Fruit fly (Drosophila melanogaster): ENCODE data around the gene CG18094.

CG18094 gene

DNA sequence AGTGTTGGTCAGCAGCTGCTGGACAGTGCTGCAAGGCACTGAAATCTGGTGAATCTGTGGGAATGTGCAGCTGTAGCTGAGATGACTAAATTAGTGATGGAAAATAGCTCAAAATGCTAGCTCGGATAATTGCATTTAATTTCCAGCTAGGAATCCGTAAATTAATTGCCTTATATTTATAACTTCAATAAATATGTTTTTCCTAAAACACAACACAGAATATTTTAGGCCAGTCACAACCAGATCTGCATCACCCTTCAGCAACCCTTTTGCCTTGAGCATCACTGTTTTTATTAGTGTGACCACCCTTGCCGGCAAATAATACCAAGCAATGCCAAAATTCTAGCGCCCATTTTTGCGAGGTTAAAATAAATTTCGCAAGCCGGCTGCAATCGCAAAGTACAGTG is 45.3 kb upstream of the CG18094 start, which contains the start of gene Hs2st (continued):
- TF ChIP-seq CHES-1-like (GFP tag; optimal IDR thresholded peaks at IDR 0.05) (peak; percentile 97), CG7987 (GFP tag; optimal IDR thresholded peaks at IDR 0.05) (peak; percentile 87), tll (GFP tag; optimal IDR thresholded peaks at IDR 0.05) (peak; percentile 50 to 94), ranshi (GFP tag; IDR thresholded peaks at IDR 0.05) (peak; percentile 96), crc (GFP tag; optimal IDR thresholded peaks at IDR 0.05) (peak; percentile 85), CG13296 (GFP tag; optimal IDR thresholded peaks at IDR 0.05) (peak; percentile 84), CG8281 (tag; optimal IDR thresholded peaks at IDR 0.05) (peak; percentile 65), Spps (tag; optimal IDR thresholded peaks at IDR 0.05) (peak; percentile 79), tx (GFP tag; optimal IDR thresholded peaks at IDR 0.05) (peak; percentile 96), sd (tag; optimal IDR thresholded peaks at IDR 0.05) (peak; percentile 98), oc (tag; optimal IDR thresholded peaks at IDR 0.05) (peak; percentile 65), CG16813 (GFP tag; IDR thresholded peaks at IDR 0.05; ENCODE audit: partially characterized antibody) (peak; percentile 52; the same call in 2 of the 3 replicates), CG8765 (GFP tag; IDR thresholded peaks at IDR 0.05) (peak; percentile 91), HmgZ (tag; optimal IDR thresholded peaks at IDR 0.05) (peak; percentile 96), Max (GFP tag; optimal IDR thresholded peaks at IDR 0.05) (peak; percentile 96), CG6689 (GFP tag; IDR thresholded peaks at IDR 0.05) (peak; percentile 91), Bgb (GFP tag; IDR thresholded peaks at IDR 0.05; ENCODE audit: partially characterized antibody) (0 out of 2 replicates have a peak, but pooled peaks have one; percentile 17), hbn (GFP tag; IDR thresholded peaks at IDR 0.05; ENCODE audit: partially characterized antibody) (no peak), Opbp (GFP tag; IDR thresholded peaks at IDR 0.05; ENCODE audit: partially characterized antibody) (0 out of 3 replicates have a peak, but pooled peaks have one; percentile 53), GATAe (GFP tag; conservative IDR thresholded peaks at IDR 0.05) (peak; percentile 73), trh (GFP tag; optimal IDR thresholded peaks at IDR 0.05) (peak; percentile 81), hkb (optimal IDR thresholded peaks at IDR 0.05) (peak; percentile 97), hkb (GFP tag; IDR thresholded peaks at IDR 0.05) (peak; percentile 82), bbx (GFP tag; IDR thresholded peaks at IDR 0.05; ENCODE audit: partially characterized antibody) (no peak), CG11560 (tag; IDR thresholded peaks at IDR 0.05) (peak; percentile 87), wdn (GFP tag; IDR thresholded peaks at IDR 0.05) (peak; percentile 89), dpn (GFP tag; optimal IDR thresholded peaks at IDR 0.05) (peak; percentile 96 to 97), usp (GFP tag; optimal IDR thresholded peaks at IDR 0.05) (no peak), rib (GFP tag; IDR thresholded peaks at IDR 0.05) (peak; percentile 91; the same call in 1 of the 2 replicates), Dbx (GFP tag; IDR thresholded peaks at IDR 0.05) (peak; percentile 96), org-1 (GFP tag; optimal IDR thresholded peaks at IDR 0.05) (peak; percentile 79), pum (GFP tag; optimal IDR thresholded peaks at IDR 0.05) (peak; percentile 96), dan (GFP tag; IDR thresholded peaks at IDR 0.05) (peak; percentile 85), CG9215 (GFP tag; IDR thresholded peaks at IDR 0.05) (peak; percentile 96), Ets65A (GFP tag) (peak; percentile 100), wor (GFP tag; IDR thresholded peaks at IDR 0.05) (peak; percentile 89), Sox100B (GFP tag; optimal IDR thresholded peaks at IDR 0.05) (no peak), Vsx1 (GFP tag; optimal IDR thresholded peaks at IDR 0.05) (no peak), CG16779 (GFP tag; IDR thresholded peaks at IDR 0.05) (peak; percentile 83), lbe (GFP tag; optimal IDR thresholded peaks at IDR 0.05) (peak; percentile 85), CG13894 (tag; optimal IDR thresholded peaks at IDR 0.05) (peak; percentile 90), Hmx (GFP tag; optimal IDR thresholded peaks at IDR 0.05) (peak; percentile 83), dm (GFP tag; optimal IDR thresholded peaks at IDR 0.05) (peak; percentile 89), B-H2 (GFP tag; optimal IDR thresholded peaks at IDR 0.05) (peak; percentile 90), Ravus (GFP tag; IDR thresholded peaks at IDR 0.05) (peak; percentile 79), fd96Cb (tag; optimal IDR thresholded peaks at IDR 0.05) (peak; percentile 86), CG17385 (GFP tag; optimal IDR thresholded peaks at IDR 0.05) (peak; percentile 82), dati (GFP tag; IDR thresholded peaks at IDR 0.05) (peak; percentile 53; the same call in 1 of the 2 replicates), h (optimal IDR thresholded peaks at IDR 0.05) (no peak), CG15514 (GFP tag; optimal IDR thresholded peaks at IDR 0.05) (peak; percentile 85), run (tag; optimal IDR thresholded peaks at IDR 0.05) (peak; percentile 19)
